Worm (Caenorhabditis elegans): ENCODE data around the gene rgs-1.

The rgs-1 gene

DNA sequence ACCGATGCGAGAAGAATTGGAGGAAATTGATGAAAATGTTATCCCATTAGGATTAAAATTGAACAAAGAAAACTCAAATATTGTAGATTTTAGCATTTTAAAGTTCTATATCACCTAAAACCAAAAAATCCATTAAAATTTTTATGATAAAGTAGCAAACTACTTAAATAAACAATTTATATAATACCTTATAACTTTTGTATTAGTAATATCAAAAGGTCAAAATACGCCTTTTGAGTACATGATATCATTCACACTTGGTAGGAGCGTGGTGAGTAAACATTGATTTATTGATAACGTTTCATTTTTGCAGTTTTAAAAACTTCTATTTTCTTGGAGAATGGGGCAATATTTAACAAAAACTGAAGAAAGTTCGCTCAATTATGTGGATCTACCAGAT, 15.3 kb downstream of the rgs-1 start, which contains the start of gene C05B5.5:
Gene C05B5.5 (plus strand): TSS at position 301 of the 400 bp plus-strand sequence.
- TF ChIP-seq T23F11.4 (GFP tag; optimal IDR thresholded peaks at IDR 0.05), result no peak
- TF ChIP-seq dmd-4 (tag; optimal IDR thresholded peaks at IDR 0.05; ENCODE audit: borderline replicate concordance), result no peak
- TF ChIP-seq unc-42 (tag; optimal IDR thresholded peaks at IDR 0.05), result no peak
- no peak for TF ChIP-seq pag-3 (tag; optimal IDR thresholded peaks at IDR 0.05; ENCODE audit: borderline replicate concordance)
- TF ChIP-seq gmeb-2 (tag; optimal IDR thresholded peaks at IDR 0.05), result no peak
- no peak for TF ChIP-seq ceh-2 (tag; optimal IDR thresholded peaks at IDR 0.05)
- TF ChIP-seq ceh-34 (tag; optimal IDR thresholded peaks at IDR 0.05), result no peak

DNA sequence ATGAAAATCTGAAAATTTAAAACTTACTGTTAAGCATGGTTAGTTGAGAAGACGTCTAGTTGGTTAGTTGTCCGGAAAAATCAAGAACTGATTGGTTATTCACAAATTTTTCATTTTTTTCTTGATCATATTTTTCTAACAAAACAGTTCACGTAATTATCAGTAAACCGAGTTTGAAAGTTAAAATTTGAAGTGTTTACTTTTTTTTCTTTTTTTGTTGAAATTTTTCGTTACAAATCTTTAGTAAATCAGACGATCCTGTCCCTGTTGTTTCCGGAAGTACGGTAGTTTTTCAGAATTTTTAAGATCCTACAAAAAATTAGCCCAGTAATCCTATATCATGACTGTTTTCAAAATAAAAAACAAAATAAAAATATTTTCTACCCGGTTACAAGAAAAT, 15.9 kb downstream of the rgs-1 start, which contains the start of gene C05B5.2:
Gene C05B5.2 (minus strand): TSS at position 101 of the 400 bp plus-strand sequence.
- no peak for TF ChIP-seq Y22D7AL.16 (tag; optimal IDR thresholded peaks at IDR 0.05)
- no peak for TF ChIP-seq ceh-31 (tag; optimal IDR thresholded peaks at IDR 0.05)
- TF ChIP-seq ztf-16 (tag; optimal IDR thresholded peaks at IDR 0.05), result no peak
- TF ChIP-seq fkh-10 (GFP tag; optimal IDR thresholded peaks at IDR 0.05), result no peak
- TF ChIP-seq unc-55 (GFP tag; optimal IDR thresholded peaks at IDR 0.05), result no peak
- no peak for TF ChIP-seq hlh-15 (tag; optimal IDR thresholded peaks at IDR 0.05)

DNA sequence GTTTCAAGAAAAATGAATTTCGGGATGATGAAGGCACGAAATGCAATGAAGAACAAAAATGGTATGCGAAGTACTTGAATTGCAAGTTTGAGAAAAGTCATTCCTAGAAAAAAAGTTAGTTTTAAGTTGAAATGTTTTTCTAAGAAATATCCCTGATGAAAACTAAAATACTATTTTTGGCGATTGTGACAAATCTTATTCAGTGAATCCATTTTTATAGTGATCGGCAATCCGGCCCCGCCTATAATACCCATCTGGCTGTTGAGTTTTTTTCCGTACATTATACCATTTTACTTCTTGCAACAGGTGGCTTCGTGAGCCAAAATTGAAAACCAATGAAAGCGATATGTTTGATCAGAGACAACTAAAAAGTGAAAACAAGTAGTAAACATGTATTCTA, 17.1 kb downstream of the rgs-1 start, which contains the start of gene C05B5.17:
Gene C05B5.17 (minus strand): TSS at position 101 of the 400 bp plus-strand sequence.
- TF ChIP-seq syd-9 (tag; optimal IDR thresholded peaks at IDR 0.05) (no peak), ceh-14 (tag; optimal IDR thresholded peaks at IDR 0.05) (no peak), elt-2 (tag; optimal IDR thresholded peaks at IDR 0.05) (no peak), npax-4 (tag; optimal IDR thresholded peaks at IDR 0.05) (no peak), zip-5 (tag; optimal IDR thresholded peaks at IDR 0.05) (no peak), sox-2 (GFP tag; IDR thresholded peaks at IDR 0.05) (no peak), hlh-13 (GFP tag; optimal IDR thresholded peaks at IDR 0.05) (no peak), unc-42 (tag; optimal IDR thresholded peaks at IDR 0.05) (no peak), nfya-1 (tag; optimal IDR thresholded peaks at IDR 0.05) (no peak), pha-4 (tag; optimal IDR thresholded peaks at IDR 0.05) (no peak), elt-4 (tag; optimal IDR thresholded peaks at IDR 0.05) (no peak), K09A11.1 (tag; optimal IDR thresholded peaks at IDR 0.05; ENCODE audit: insufficient read depth) (no peak), pat-9 (tag; optimal IDR thresholded peaks at IDR 0.05) (no peak), lin-11 (tag; optimal IDR thresholded peaks at IDR 0.05) (no peak), ceh-22 (tag; optimal IDR thresholded peaks at IDR 0.05) (no peak)

DNA sequence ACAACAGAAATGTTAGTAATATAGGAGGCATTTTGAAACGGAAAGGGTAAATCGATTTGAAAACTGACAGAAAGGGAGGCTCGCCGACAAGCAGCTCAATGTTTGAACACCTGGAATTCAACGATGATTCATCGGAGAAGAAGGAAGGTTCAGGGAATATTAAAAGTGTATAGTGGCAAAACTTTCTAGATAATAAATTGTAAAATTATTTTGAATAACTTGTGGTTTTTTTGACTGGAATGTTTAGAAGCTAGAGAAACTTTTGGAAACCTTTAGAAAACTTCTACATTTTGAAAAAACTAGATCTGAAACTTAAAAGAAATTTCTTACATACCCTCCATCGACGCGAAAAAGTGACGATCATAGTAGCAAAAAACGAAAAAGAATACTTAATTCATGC, 18.5 kb downstream of the rgs-1 start, which contains the start of gene pqn-8:
Gene pqn-8 (minus strand): TSS at position 101 of the 400 bp plus-strand sequence.
- TF ChIP-seq tbx-7 (tag; optimal IDR thresholded peaks at IDR 0.05) (no peak), ceh-6 (GFP tag; optimal IDR thresholded peaks at IDR 0.05) (no peak), ceh-18 (tag; optimal IDR thresholded peaks at IDR 0.05) (no peak), ahr-1 (tag; optimal IDR thresholded peaks at IDR 0.05) (no peak)

DNA sequence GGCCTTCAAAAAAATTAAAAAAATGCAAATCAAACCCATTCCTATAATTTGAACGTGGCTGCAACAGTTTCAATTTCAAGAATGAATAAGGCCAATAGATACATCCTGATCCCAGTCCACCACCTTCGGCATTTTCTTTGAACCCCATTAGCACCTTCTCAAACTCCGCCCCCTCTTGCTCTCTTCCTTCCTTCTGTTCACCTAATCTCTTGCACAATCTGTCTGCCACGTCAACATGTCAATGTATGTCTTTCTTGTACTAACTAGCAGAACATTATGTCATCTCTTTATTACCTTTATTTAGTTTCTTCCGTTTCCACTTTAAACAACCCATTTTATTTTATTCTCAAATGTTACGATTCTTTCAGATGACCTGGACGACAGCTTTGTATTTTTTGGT, 22.8 kb downstream of the rgs-1 start, which contains the start of gene C05B5.4:
Gene C05B5.4 (plus strand): TSS at position 351 of the 400 bp plus-strand sequence.
- TF ChIP-seq unc-55 (GFP tag; optimal IDR thresholded peaks at IDR 0.05) (no peak), syd-9 (tag; optimal IDR thresholded peaks at IDR 0.05) (no peak), fkh-6 (tag; optimal IDR thresholded peaks at IDR 0.05) (no peak), ztf-16 (tag; optimal IDR thresholded peaks at IDR 0.05) (no peak), ama-1 (optimal IDR thresholded peaks at IDR 0.05) (no peak), Y22D7AL.16 (tag; optimal IDR thresholded peaks at IDR 0.05) (no peak), sox-4 (tag; optimal IDR thresholded peaks at IDR 0.05) (no peak), ceh-9 (tag; optimal IDR thresholded peaks at IDR 0.05) (no peak), eyg-1 (tag; optimal IDR thresholded peaks at IDR 0.05) (no peak), pax-1 (tag; optimal IDR thresholded peaks at IDR 0.05) (no peak), gmeb-2 (tag; optimal IDR thresholded peaks at IDR 0.05) (no peak), ceh-45 (GFP tag; IDR thresholded peaks at IDR 0.05) (no peak), dmd-4 (tag; optimal IDR thresholded peaks at IDR 0.05; ENCODE audit: borderline replicate concordance) (no peak), zip-5 (tag; optimal IDR thresholded peaks at IDR 0.05) (no peak), ceh-18 (tag; optimal IDR thresholded peaks at IDR 0.05) (no peak), C38D4.7 (GFP tag; optimal IDR thresholded peaks at IDR 0.05) (no peak), unc-42 (tag; optimal IDR thresholded peaks at IDR 0.05) (no peak)
